Fruit fly (Drosophila melanogaster) whole organism, embryonic: ENCODE measurements around the gene CG46387.
A peak's percentile ranks its signal among the peaks of the same experiment; 100 is the strongest.

Experiments
- Awh ChIP-seq: fragments of 200-800 bp; sonication (Bioruptor generic); IDR thresholded peaks from 2 replicates; pipeline ENCODE4, ENCODE4 v1.3.6; 2022; ENCODE audit warnings: missing biosample characterization, missing genetic modification characterization
- CG1024 ChIP-seq: fragments of 200-800 bp; sonication (Bioruptor generic); IDR thresholded peaks from 2 replicates; pipeline ENCODE4 v1.3.6; 2022; ENCODE audit warnings: missing biosample characterization, missing genetic modification characterization
- CG10267 ChIP-seq: fragments of 200-800 bp; sonication (Bioruptor generic); optimal IDR thresholded peaks from 2 replicates; lab custom pipeline; 2018; ENCODE audit warnings: missing biosample characterization, mild to moderate bottlenecking, missing genetic modification characterization, moderate library complexity
- CG10543 ChIP-seq: fragments of 200-800 bp; sonication (Bioruptor generic); optimal IDR thresholded peaks from 3 replicates; lab custom pipeline; 2017; ENCODE audit warnings: missing biosample characterization, mild to moderate bottlenecking, missing genetic modification characterization, moderate library complexity
- CG11247 ChIP-seq: fragments of 200-800 bp; sonication (Bioruptor generic); IDR thresholded peaks from 2 replicates; pipeline ENCODE4 v1.3.6; 2022; ENCODE audit warnings: missing biosample characterization, missing genetic modification characterization
- CG11723 ChIP-seq: fragments of 200-800 bp; sonication (Bioruptor generic); optimal IDR thresholded peaks from 2 replicates; lab custom pipeline; 2017; ENCODE audit warnings: missing biosample characterization, mild to moderate bottlenecking, missing genetic modification characterization
- CG12104 ChIP-seq: fragments of 200-800 bp; sonication (Bioruptor generic); optimal IDR thresholded peaks from 3 replicates; lab custom pipeline; 2016; ENCODE audit warnings: missing biosample characterization, missing genetic modification characterization
- CG12391 ChIP-seq: fragments of 200-800 bp; sonication (Bioruptor generic); optimal IDR thresholded peaks from 3 replicates; lab custom pipeline; 2018; ENCODE audit warnings: missing biosample characterization, mild to moderate bottlenecking, missing genetic modification characterization, moderate library complexity
- CG12744 ChIP-seq: fragments of 200-800 bp; sonication (Bioruptor generic); optimal IDR thresholded peaks from 2 replicates; lab custom pipeline; 2016; ENCODE audit warnings: missing biosample characterization, missing genetic modification characterization
- CG12942 ChIP-seq: fragments of 200-800 bp; sonication (Bioruptor generic); optimal IDR thresholded peaks from 3 replicates; lab custom pipeline; 2016; ENCODE audit warnings: missing biosample characterization, missing genetic modification characterization
- CG13287 ChIP-seq: fragments of 200-800 bp; sonication (Bioruptor generic); IDR thresholded peaks from 2 replicates; pipeline ENCODE4 v1.3.6; 2022; ENCODE audit warnings: missing biosample characterization, missing genetic modification characterization; ENCODE audit not compliant: partially characterized antibody
- CG14860 ChIP-seq: fragments of 200-800 bp; sonication (Bioruptor generic); IDR thresholded peaks from 3 replicates; pipeline ENCODE4 v1.3.6; 2022; ENCODE audit warnings: missing biosample characterization, missing genetic modification characterization; ENCODE audit not compliant: partially characterized antibody
- CG17829 ChIP-seq: fragments of 200-800 bp; optimal IDR thresholded peaks from 2 replicates; lab custom pipeline; 2019; ENCODE audit warnings: missing biosample characterization, mild to moderate bottlenecking, missing genetic modification characterization, moderate library complexity
- CG18262 ChIP-seq: fragments of 200-800 bp; optimal IDR thresholded peaks from 3 replicates; lab custom pipeline; 2019; ENCODE audit warnings: missing biosample characterization, mild to moderate bottlenecking, missing genetic modification characterization, moderate library complexity
- CG18476 ChIP-seq: fragments of 200-800 bp; sonication (Bioruptor generic); optimal IDR thresholded peaks from 2 replicates; lab custom pipeline; 2016; ENCODE audit warnings: missing biosample characterization, mild to moderate bottlenecking, missing genetic modification characterization
- CG18599 ChIP-seq: fragments of 200-800 bp; sonication (Bioruptor generic); optimal IDR thresholded peaks from 3 replicates; lab custom pipeline; 2017; ENCODE audit warnings: missing biosample characterization, missing genetic modification characterization, mild to moderate bottlenecking, moderate library complexity, missing genetic modification reagents
- CG2120 ChIP-seq: fragments of 200-800 bp; sonication (Bioruptor generic); optimal IDR thresholded peaks from 3 replicates; lab custom pipeline; 2016; ENCODE audit warnings: missing biosample characterization, missing genetic modification characterization
- CG30403 ChIP-seq: fragments of 200-800 bp; sonication (Bioruptor generic); optimal IDR thresholded peaks from 3 replicates; lab custom pipeline; 2016; ENCODE audit warnings: missing biosample characterization, missing genetic modification characterization
- CG32532 ChIP-seq: fragments of 200-800 bp; sonication (Bioruptor generic); IDR thresholded peaks from 2 replicates; pipeline ENCODE4 v1.3.6; 2022; ENCODE audit warnings: missing biosample characterization, missing genetic modification characterization
- CG33557 ChIP-seq: fragments of 200-800 bp; sonication (Bioruptor generic); optimal IDR thresholded peaks from 2 replicates; lab custom pipeline; 2019; ENCODE audit warnings: missing biosample characterization, mild to moderate bottlenecking, missing genetic modification characterization, moderate library complexity
- CG34376 ChIP-seq: fragments of 200-800 bp; sonication (Bioruptor generic); optimal IDR thresholded peaks from 2 replicates; lab custom pipeline; 2018; ENCODE audit warnings: missing biosample characterization, mild to moderate bottlenecking, missing genetic modification characterization
- CG4424 ChIP-seq: fragments of 200-800 bp; sonication (Bioruptor generic); optimal IDR thresholded peaks from 3 replicates; lab custom pipeline; 2016; ENCODE audit warnings: missing biosample characterization, missing genetic modification characterization
- CG4617 ChIP-seq: fragments of 200-800 bp; sonication (Bioruptor generic); optimal IDR thresholded peaks from 3 replicates; lab custom pipeline; 2016; ENCODE audit warnings: missing biosample characterization, missing genetic modification characterization, borderline replicate concordance
- CG4820 ChIP-seq: fragments of 200-800 bp; sonication (Bioruptor generic); optimal IDR thresholded peaks from 3 replicates; lab custom pipeline; 2016; ENCODE audit warnings: missing biosample characterization, missing genetic modification characterization
- CG8765 ChIP-seq: fragments of 200-800 bp; sonication (Bioruptor generic); IDR thresholded peaks from 2 replicates; pipeline ENCODE4 v1.3.6; 2022; ENCODE audit warnings: missing biosample characterization, missing genetic modification characterization
- CG9876 ChIP-seq: fragments of 200-800 bp; sonication (Bioruptor generic); optimal IDR thresholded peaks from 2 replicates; lab custom pipeline; 2016; ENCODE audit warnings: missing biosample characterization, missing genetic modification characterization
- Dbx ChIP-seq: fragments of 200-800 bp; sonication (Bioruptor generic); IDR thresholded peaks from 3 replicates; pipeline ENCODE4 v1.3.6; 2022; ENCODE audit warnings: missing biosample characterization, missing genetic modification characterization
- Dref ChIP-seq: fragments of 200-800 bp; sonication (Bioruptor generic); IDR thresholded peaks from 2 replicates; pipeline ENCODE4 v1.3.6; 2022; ENCODE audit warnings: missing biosample characterization, missing genetic modification characterization
- Hr3 ChIP-seq: fragments of 200-800 bp; sonication (Bioruptor generic); optimal IDR thresholded peaks from 3 replicates; lab custom pipeline; 2016; ENCODE audit warnings: missing biosample characterization, missing genetic modification characterization
- MBD-R2 ChIP-seq: fragments of 200-800 bp; sonication (Bioruptor generic); IDR thresholded peaks from 2 replicates; pipeline ENCODE4 v1.3.6; 2022; ENCODE audit warnings: missing biosample characterization, missing genetic modification characterization
- MESR4 ChIP-seq: fragments of 200-800 bp; sonication (Bioruptor generic); optimal IDR thresholded peaks from 2 replicates; lab custom pipeline; 2018; ENCODE audit warnings: missing biosample characterization, mild to moderate bottlenecking, missing genetic modification characterization, moderate library complexity
- Med ChIP-seq: fragments of 200-800 bp; sonication (Bioruptor generic); peaks from one replicate; lab custom pipeline; 2016; ENCODE audit warnings: missing biosample characterization, missing genetic modification characterization, mild to moderate bottlenecking, inconsistent platforms, moderate library complexity
- Nf-YC ChIP-seq: fragments of 200-800 bp; optimal IDR thresholded peaks from 3 replicates; lab custom pipeline; 2019; ENCODE audit warnings: missing biosample characterization, mild to moderate bottlenecking, missing genetic modification characterization, moderate library complexity
- Oaz ChIP-seq: fragments of 200-800 bp; sonication (Bioruptor generic); IDR thresholded peaks from 2 replicates; pipeline ENCODE4 v1.3.6; 2022; ENCODE audit warnings: missing biosample characterization, missing genetic modification characterization
- PHDP ChIP-seq: fragments of 200-800 bp; sonication (Bioruptor generic); optimal IDR thresholded peaks from 3 replicates; lab custom pipeline; 2018; ENCODE audit warnings: missing biosample characterization, mild to moderate bottlenecking, missing genetic modification characterization, moderate library complexity
- Sin3A ChIP-seq: fragments of >200 bp; optimal IDR thresholded peaks from 2 replicates; lab custom pipeline; 2018
- YL-1 ChIP-seq: fragments of 200-800 bp; sonication (Bioruptor generic); optimal IDR thresholded peaks from 3 replicates; lab custom pipeline; 2017; ENCODE audit warnings: missing biosample characterization, mild to moderate bottlenecking, missing genetic modification characterization
- crc ChIP-seq: fragments of 200-800 bp; sonication (Bioruptor generic); optimal IDR thresholded peaks from 2 replicates; lab custom pipeline; 2016; ENCODE audit warnings: missing biosample characterization, missing genetic modification characterization
- crp ChIP-seq, 2 experiments: fragments of 200-800 bp; sonication (Bioruptor generic); optimal IDR thresholded peaks; 2 replicates in 1 of 2; 3 replicates in 1 of 2; lab custom pipeline; 2017; ENCODE audit warnings: missing biosample characterization in 2 of 2, missing genetic modification characterization in 2 of 2, mild to moderate bottlenecking in 1 of 2, moderate library complexity in 1 of 2
- ewg ChIP-seq: fragments of 200-800 bp; sonication (Bioruptor generic); optimal IDR thresholded peaks from 3 replicates; lab custom pipeline; 2017; ENCODE audit warnings: mild to moderate bottlenecking, missing biosample characterization, missing genetic modification reagents, missing genetic modification characterization
- gro ChIP-seq: fragments of 200-800 bp; sonication (Bioruptor generic); optimal IDR thresholded peaks from 2 replicates; lab custom pipeline; 2016; ENCODE audit warnings: missing biosample characterization, missing genetic modification characterization
- gt ChIP-seq: fragments of 200-800 bp; sonication (Bioruptor generic); IDR thresholded peaks from 2 replicates; pipeline ENCODE4 v1.3.6; 2022; ENCODE audit warnings: missing biosample characterization, missing genetic modification characterization
- nmo ChIP-seq: fragments of 200-800 bp; sonication (Bioruptor generic); optimal IDR thresholded peaks from 2 replicates; lab custom pipeline; 2018; ENCODE audit warnings: missing biosample characterization, mild to moderate bottlenecking, missing genetic modification characterization, moderate library complexity
- oc ChIP-seq: fragments of 200-800 bp; sonication (Bioruptor generic); optimal IDR thresholded peaks from 2 replicates; lab custom pipeline; 2018; ENCODE audit warnings: missing biosample characterization, mild to moderate bottlenecking, missing genetic modification characterization, moderate library complexity
- org-1 ChIP-seq: fragments of 200-800 bp; sonication (Bioruptor generic); optimal IDR thresholded peaks from 2 replicates; lab custom pipeline; 2017; ENCODE audit warnings: missing biosample characterization, missing genetic modification characterization
- otp ChIP-seq: fragments of 200-800 bp; sonication (Bioruptor generic); IDR thresholded peaks from 3 replicates; pipeline ENCODE4, ENCODE4 v1.3.6; 2022; ENCODE audit warnings: missing biosample characterization, missing genetic modification characterization
- phol ChIP-seq: fragments of 200-800 bp; sonication (Bioruptor generic); optimal IDR thresholded peaks from 3 replicates; lab custom pipeline; 2018; ENCODE audit warnings: missing biosample characterization, mild to moderate bottlenecking, missing genetic modification characterization, moderate library complexity
- pita ChIP-seq: fragments of 200-800 bp; sonication (Bioruptor generic); optimal IDR thresholded peaks from 2 replicates; lab custom pipeline; 2017; ENCODE audit warnings: missing biosample characterization, mild to moderate bottlenecking, missing genetic modification characterization
- tin ChIP-seq: fragments of 200-800 bp; sonication (Bioruptor generic); optimal IDR thresholded peaks from 3 replicates; lab custom pipeline; 2016; ENCODE audit warnings: missing biosample characterization, missing genetic modification characterization
- tna ChIP-seq: fragments of 200-800 bp; sonication (Bioruptor generic); IDR thresholded peaks from 2 replicates; pipeline ENCODE4 v1.3.6; 2022; ENCODE audit warnings: missing biosample characterization, missing genetic modification characterization; ENCODE audit not compliant: partially characterized antibody
- trem ChIP-seq: fragments of 200-800 bp; optimal IDR thresholded peaks from 3 replicates; lab custom pipeline; 2019; ENCODE audit warnings: missing biosample characterization, mild to moderate bottlenecking, missing genetic modification characterization, moderate library complexity

Gene CG46387

dm6 chr3L:9859624-9860023 is 38.8 kb upstream of the CG46387 start, which contains the start of gene CG10809 (continued):
- no peak for TF ChIP-seq CG11247
- TF ChIP-seq CG11723 (GFP tag; lab: Kevin White, UChicago) = no peak
- TF ChIP-seq CG10267 (tag; lab: Kevin White, UChicago) = peak; percentile 74
- TF ChIP-seq CG12942 (GFP tag; lab: Kevin White, UChicago) = peak; percentile 23
- peak; percentile 76 for TF ChIP-seq MBD-R2
- TF ChIP-seq oc = no peak
- peak; percentile 19 for TF ChIP-seq CG4820 (GFP tag; lab: Kevin White, UChicago)
- peak; percentile 42 for TF ChIP-seq CG17829 (tag; lab: Kevin White, UChicago)
- peak; percentile 45 for TF ChIP-seq CG4424
- no peak for TF ChIP-seq org-1 (GFP tag; lab: Kevin White, UChicago)
- no peak for TF ChIP-seq CG18476 (GFP tag; lab: Kevin White, UChicago)
- peak; percentile 14 for TF ChIP-seq CG12104 (GFP tag; lab: Kevin White, UChicago)
- peak; percentile 48 for TF ChIP-seq CG32532
- TF ChIP-seq CG33557 (GFP tag; lab: Kevin White, UChicago) = peak; percentile 17
- peak; percentile 50 for TF ChIP-seq Nf-YC (tag; lab: Kevin White, UChicago)
- TF ChIP-seq CG18599 (GFP tag; lab: Kevin White, UChicago) = no peak
- TF ChIP-seq Oaz (GFP tag; lab: Robert Waterston, UW) = no peak
- TF ChIP-seq PHDP = peak; percentile 25
- TF ChIP-seq Hr3 (GFP tag; lab: Kevin White, UChicago) = peak; percentile 11
- peak; percentile 89 for TF ChIP-seq tna (GFP tag; lab: Robert Waterston, UW)
- TF ChIP-seq MESR4 = peak; percentile 81
- no peak for TF ChIP-seq Awh (GFP tag; lab: Robert Waterston, UW)
- TF ChIP-seq CG14860 = peak; percentile 88
- no peak for TF ChIP-seq gt (GFP tag; lab: Robert Waterston, UW)
- peak; percentile 73 for TF ChIP-seq phol (tag; lab: Kevin White, UChicago)
- no peak for TF ChIP-seq crc
- TF ChIP-seq YL-1 (GFP tag; lab: Kevin White, UChicago) = peak; percentile 88
- no peak for TF ChIP-seq otp (GFP tag; lab: Robert Waterston, UW)
- peak; percentile 35 for TF ChIP-seq CG30403
- peak; percentile 67 for TF ChIP-seq CG12391 (tag; lab: Kevin White, UChicago)
- TF ChIP-seq pita (GFP tag; lab: Kevin White, UChicago) = no peak
- peak; percentile 18 for TF ChIP-seq CG34376 (GFP tag; lab: Kevin White, UChicago)
- TF ChIP-seq CG13287 (GFP tag; lab: Robert Waterston, UW) = peak; percentile 95
- no peak for TF ChIP-seq CG12744 (GFP tag; lab: Kevin White, UChicago)
- no peak for TF ChIP-seq CG10543 (GFP tag; lab: Kevin White, UChicago)
- TF ChIP-seq Dbx (GFP tag; lab: Robert Waterston, UW) = peak; percentile 28; the same call in 1 of the 3 replicates
- no peak for TF ChIP-seq CG1024 (GFP tag; lab: Robert Waterston, UW)
- peak; percentile 94 for TF ChIP-seq Sin3A (lab: Kevin White, UChicago)
- TF ChIP-seq ewg = peak; percentile 27
- TF ChIP-seq nmo (GFP tag; lab: Kevin White, UChicago) = peak; percentile 75
- peak; percentile 55 for TF ChIP-seq CG2120 (GFP tag; lab: Kevin White, UChicago)
- peak in 1 of 2 experiments; percentile 32 for TF ChIP-seq crp (GFP tag; optimal IDR thresholded peaks at IDR 0.05; lab: Kevin White, UChicago)
- TF ChIP-seq gro (GFP tag; lab: Kevin White, UChicago) = peak; percentile 38
- no peak for TF ChIP-seq CG8765 (GFP tag; lab: Robert Waterston, UW)
- peak; percentile 29 for TF ChIP-seq tin (GFP tag; lab: Kevin White, UChicago)
- TF ChIP-seq Dref = peak; percentile 91
- TF ChIP-seq Med (GFP tag; lab: Kevin White, UChicago) = peak; percentile 88
- TF ChIP-seq CG9876 (GFP tag; lab: Kevin White, UChicago) = peak; percentile 33
- peak; percentile 97 for TF ChIP-seq CG4617 (GFP tag; lab: Kevin White, UChicago)
- TF ChIP-seq CG18262 (tag; lab: Kevin White, UChicago) = peak; percentile 52
- TF ChIP-seq trem (tag; lab: Kevin White, UChicago) = peak; percentile 80
